Fruit fly (Drosophila melanogaster) whole organism, prepupa: Measurements from ENCODE around the gene CG31109.

Source experiments
- CG10669 ChIP-seq: fragments of 200-800 bp; sonication (Bioruptor generic); optimal IDR thresholded peaks from 3 replicates; lab custom pipeline; 2018; ENCODE audit warnings: missing biosample characterization, mild to moderate bottlenecking, missing genetic modification characterization, moderate library complexity
- CG11294 ChIP-seq: fragments of 200-800 bp; sonication (Bioruptor generic); IDR thresholded peaks from 2 replicates; pipeline ENCODE4 v1.3.6; 2022; ENCODE audit warnings: missing biosample characterization, missing genetic modification characterization
- CG15336 ChIP-seq: fragments of 200-800 bp; sonication (Bioruptor generic); IDR thresholded peaks from 2 replicates; pipeline ENCODE4 v1.3.6; 2022; ENCODE audit warnings: missing biosample characterization, missing genetic modification characterization
- CG16779 ChIP-seq: fragments of 200-800 bp; sonication (Bioruptor generic); optimal IDR thresholded peaks from 3 replicates; lab custom pipeline; 2017; ENCODE audit warnings: missing biosample characterization, mild to moderate bottlenecking, missing genetic modification characterization
- CG3032 ChIP-seq: fragments of 200-800 bp; optimal IDR thresholded peaks from 2 replicates; lab custom pipeline; 2019; ENCODE audit warnings: missing biosample characterization, mild to moderate bottlenecking, missing genetic modification characterization, moderate library complexity
- CG34406 ChIP-seq: fragments of 200-800 bp; sonication (Bioruptor generic); optimal IDR thresholded peaks from 3 replicates; lab custom pipeline; 2016; ENCODE audit warnings: missing biosample characterization, missing genetic modification characterization
- CG3919 ChIP-seq: fragments of 200-800 bp; sonication (Bioruptor generic); optimal IDR thresholded peaks from 3 replicates; lab custom pipeline; 2016; ENCODE audit warnings: missing biosample characterization, missing genetic modification characterization
- CG6792 ChIP-seq: fragments of 200-800 bp; sonication (Bioruptor generic); optimal IDR thresholded peaks from 3 replicates; lab custom pipeline; 2016; ENCODE audit warnings: missing biosample characterization, missing genetic modification characterization
- CG6854 ChIP-seq: fragments of 200-800 bp; sonication (Bioruptor generic); optimal IDR thresholded peaks from 2 replicates; lab custom pipeline; 2017; ENCODE audit warnings: missing biosample characterization, mild to moderate bottlenecking, missing genetic modification characterization
- CG7368 ChIP-seq: fragments of 200-800 bp; sonication (Bioruptor generic); optimal IDR thresholded peaks from 3 replicates; lab custom pipeline; 2016; ENCODE audit warnings: missing biosample characterization, missing genetic modification characterization
- CG8119 ChIP-seq: fragments of 200-800 bp; sonication (Bioruptor generic); IDR thresholded peaks from 3 replicates; pipeline ENCODE4 v1.3.6; 2022; ENCODE audit warnings: missing biosample characterization, missing genetic modification characterization
- CG8319 ChIP-seq: fragments of 200-800 bp; sonication (Bioruptor generic); optimal IDR thresholded peaks from 3 replicates; lab custom pipeline; 2016; ENCODE audit warnings: missing biosample characterization, missing genetic modification characterization
- Eip75B ChIP-seq: fragments of 200-800 bp; sonication (Bioruptor generic); optimal IDR thresholded peaks from 3 replicates; lab custom pipeline; 2016; ENCODE audit warnings: missing biosample characterization, missing genetic modification characterization
- Eip78C ChIP-seq: fragments of 200-800 bp; sonication (Bioruptor generic); peaks from one replicate; lab custom pipeline; 2016; ENCODE audit warnings: missing biosample characterization, missing genetic modification characterization
- Eip93F ChIP-seq: fragments of 200-800 bp; sonication (Bioruptor generic); optimal IDR thresholded peaks from 2 replicates; lab custom pipeline; 2016; ENCODE audit warnings: missing biosample characterization, mild to moderate bottlenecking, missing genetic modification characterization
- Hr39 ChIP-seq: fragments of 200-800 bp; sonication (Bioruptor generic); optimal IDR thresholded peaks from 2 replicates; lab custom pipeline; 2016; ENCODE audit warnings: missing biosample characterization, missing genetic modification characterization
- Lpt ChIP-seq: fragments of 200-800 bp; sonication (Bioruptor generic); optimal IDR thresholded peaks from 3 replicates; lab custom pipeline; 2016; ENCODE audit warnings: missing biosample characterization, missing genetic modification characterization
- Sox14 ChIP-seq: fragments of 200-800 bp; sonication (Bioruptor generic); optimal IDR thresholded peaks from 3 replicates; lab custom pipeline; 2016; ENCODE audit warnings: missing biosample characterization, missing genetic modification characterization
- achi ChIP-seq: fragments of 200-800 bp; sonication (Bioruptor generic); optimal IDR thresholded peaks from 3 replicates; lab custom pipeline; 2016; ENCODE audit warnings: missing biosample characterization, missing genetic modification characterization
- dac ChIP-seq: fragments of 200-800 bp; sonication (Bioruptor generic); optimal IDR thresholded peaks from 2 replicates; lab custom pipeline; 2017; ENCODE audit warnings: missing biosample characterization, mild to moderate bottlenecking, missing genetic modification characterization
- dsx ChIP-seq: fragments of 200-800 bp; optimal IDR thresholded peaks from 3 replicates; lab custom pipeline; 2019; ENCODE audit warnings: missing biosample characterization, mild to moderate bottlenecking, missing genetic modification characterization, moderate library complexity; ENCODE audit not compliant: poor library complexity, severe bottlenecking
- eg ChIP-seq: fragments of 200-800 bp; sonication (Bioruptor generic); IDR thresholded peaks from 3 replicates; pipeline ENCODE4 v1.3.6; 2022; ENCODE audit warnings: missing biosample characterization, missing genetic modification characterization
- esn ChIP-seq: fragments of 200-800 bp; sonication (Bioruptor generic); optimal IDR thresholded peaks from 2 replicates; lab custom pipeline; 2016; ENCODE audit warnings: missing biosample characterization, mild to moderate bottlenecking, missing genetic modification characterization, moderate library complexity
- fd59A ChIP-seq: fragments of 200-800 bp; sonication (Bioruptor generic); optimal IDR thresholded peaks from 2 replicates; lab custom pipeline; 2017; ENCODE audit warnings: missing biosample characterization, mild to moderate bottlenecking, missing genetic modification characterization, missing genetic modification reagents
- fkh ChIP-seq: fragments of 200-800 bp; sonication (Bioruptor generic); optimal IDR thresholded peaks from 3 replicates; lab custom pipeline; 2017; ENCODE audit warnings: missing biosample characterization, mild to moderate bottlenecking, missing genetic modification characterization, moderate library complexity
- lz ChIP-seq: fragments of 200-800 bp; sonication (Bioruptor generic); optimal IDR thresholded peaks from 3 replicates; lab custom pipeline; 2016; ENCODE audit warnings: missing biosample characterization, missing genetic modification characterization
- net ChIP-seq: fragments of 200-800 bp; sonication (Bioruptor generic); optimal IDR thresholded peaks from 3 replicates; lab custom pipeline; 2016; ENCODE audit warnings: missing biosample characterization, missing genetic modification characterization
- pdm3 ChIP-seq: fragments of 200-800 bp; sonication (Bioruptor generic); optimal IDR thresholded peaks from 3 replicates; lab custom pipeline; 2016; ENCODE audit warnings: missing biosample characterization, missing genetic modification characterization
- spab ChIP-seq: fragments of 200-800 bp; sonication (Bioruptor generic); optimal IDR thresholded peaks from 2 replicates; lab custom pipeline; 2017; ENCODE audit warnings: missing biosample characterization, mild to moderate bottlenecking, missing genetic modification characterization, missing genetic modification reagents
- vri ChIP-seq: fragments of 200-800 bp; sonication (Bioruptor generic); optimal IDR thresholded peaks from 3 replicates; lab custom pipeline; 2016; ENCODE audit warnings: missing biosample characterization, mild to moderate bottlenecking, missing genetic modification characterization

Gene CG31109

DNA sequence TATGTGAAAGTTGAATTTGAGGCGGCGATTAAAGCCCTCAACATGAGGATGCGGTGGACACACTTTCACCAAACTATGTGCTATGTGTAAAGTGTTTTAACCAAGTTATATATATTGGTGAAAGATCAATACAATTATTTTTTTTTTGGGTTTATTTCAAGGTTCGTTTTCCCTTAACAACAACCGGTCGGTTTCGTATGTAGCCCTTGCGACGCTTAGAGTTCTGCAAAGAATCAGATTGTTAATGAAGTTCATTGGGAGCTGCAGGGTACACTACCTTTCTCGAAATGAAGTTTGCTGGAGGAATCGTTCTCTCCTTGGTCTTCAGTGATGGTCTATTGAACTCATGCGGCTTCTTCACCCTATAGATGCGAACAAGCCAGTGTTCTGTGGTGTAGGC is 12.4 kb upstream of the CG31109 start:
- TF ChIP-seq CG8119 (GFP tag; lab: Robert Waterston, UW) (no peak), Hr39 (no peak), vri (GFP tag; lab: Kevin White, UChicago) (no peak), Eip78C (GFP tag; lab: Kevin White, UChicago) (no peak), CG6854 (no peak), pdm3 (no peak), Eip75B (GFP tag; lab: Kevin White, UChicago) (no peak), Sox14 (no peak), fd59A (no peak), lz (GFP tag; lab: Kevin White, UChicago) (no peak), net (GFP tag; lab: Kevin White, UChicago) (no peak), Lpt (GFP tag; lab: Kevin White, UChicago) (no peak), dac (GFP tag; lab: Kevin White, UChicago) (no peak), CG3919 (no peak), CG15336 (GFP tag; lab: Robert Waterston, UW) (no peak), eg (GFP tag; lab: Robert Waterston, UW) (no peak), CG8319 (GFP tag; lab: Kevin White, UChicago) (no peak)

DNA sequence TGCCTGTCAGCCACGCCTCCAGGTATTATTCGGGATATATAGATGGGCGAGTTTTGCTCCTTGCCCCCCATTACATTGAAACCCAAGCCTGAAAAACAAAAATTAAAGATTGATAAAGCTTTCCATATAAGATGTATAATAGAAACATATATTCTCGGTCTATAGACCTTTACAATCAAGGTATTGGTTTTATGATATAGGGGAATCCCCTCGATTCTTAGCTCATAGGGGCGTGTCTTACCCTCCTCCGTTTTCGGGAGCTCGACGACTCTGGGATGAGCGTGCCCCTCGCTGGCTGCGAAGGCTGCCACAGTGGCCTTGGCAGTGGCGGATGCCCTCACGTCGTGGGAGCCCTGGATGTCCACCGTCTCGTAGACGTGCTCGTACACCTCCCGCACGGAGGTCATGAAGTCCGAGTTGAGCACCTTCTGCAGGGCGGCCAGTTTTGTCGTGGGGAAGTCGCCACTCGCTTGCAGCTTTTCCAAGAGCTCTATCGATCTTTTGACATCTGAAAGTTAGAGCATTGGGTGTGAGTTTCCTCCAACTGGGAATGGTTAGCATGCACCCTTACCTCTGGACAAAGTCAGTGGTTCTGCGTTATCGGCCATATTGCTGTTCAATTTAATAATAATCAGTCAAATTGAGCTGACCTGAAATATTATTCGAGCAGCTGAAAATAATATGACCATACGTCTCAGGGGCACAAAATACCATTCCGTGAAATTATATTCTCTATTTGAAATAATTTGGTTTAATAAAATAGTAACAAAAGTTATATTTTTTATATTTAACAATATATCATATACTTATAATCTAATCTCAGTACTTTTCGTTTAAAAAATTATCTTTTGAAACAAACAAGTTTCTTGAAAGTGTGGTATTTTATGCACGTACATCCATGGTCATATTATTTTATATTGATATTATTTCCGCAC is 10.7 kb upstream of the CG31109 start, which contains the start of the genes veli and PQBP1:
Gene veli, minus strand, starts transcription at position 685 of the 935 bp plus-strand sequence.
Gene PQBP1, plus strand, starts transcription at position 885 of the 935 bp plus-strand sequence.
- TF ChIP-seq CG3032 (tag; lab: Kevin White, UChicago) (no peak), fkh (GFP tag; lab: Kevin White, UChicago) (peak; percentile 45)

DNA sequence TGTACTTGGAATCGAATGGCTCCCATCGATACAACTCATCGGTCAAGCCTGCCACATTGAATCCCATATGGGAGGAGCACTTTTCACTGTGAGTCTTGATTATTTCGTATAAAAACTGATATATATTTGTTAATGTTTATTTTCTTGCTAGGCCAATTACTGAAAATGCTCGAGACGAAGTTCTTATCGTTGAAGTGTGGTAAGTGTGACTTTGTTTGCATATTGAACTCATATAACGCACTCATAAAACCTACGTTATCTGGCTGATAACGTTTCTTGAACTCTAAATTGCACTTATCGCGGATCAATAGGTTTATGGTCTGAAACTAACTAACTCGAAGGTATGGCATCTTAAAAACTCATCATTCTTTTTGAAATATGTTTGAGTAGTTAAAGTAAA is 6.0 kb upstream of the CG31109 start:
- TF ChIP-seq CG34406 (no peak), spab (no peak)

DNA sequence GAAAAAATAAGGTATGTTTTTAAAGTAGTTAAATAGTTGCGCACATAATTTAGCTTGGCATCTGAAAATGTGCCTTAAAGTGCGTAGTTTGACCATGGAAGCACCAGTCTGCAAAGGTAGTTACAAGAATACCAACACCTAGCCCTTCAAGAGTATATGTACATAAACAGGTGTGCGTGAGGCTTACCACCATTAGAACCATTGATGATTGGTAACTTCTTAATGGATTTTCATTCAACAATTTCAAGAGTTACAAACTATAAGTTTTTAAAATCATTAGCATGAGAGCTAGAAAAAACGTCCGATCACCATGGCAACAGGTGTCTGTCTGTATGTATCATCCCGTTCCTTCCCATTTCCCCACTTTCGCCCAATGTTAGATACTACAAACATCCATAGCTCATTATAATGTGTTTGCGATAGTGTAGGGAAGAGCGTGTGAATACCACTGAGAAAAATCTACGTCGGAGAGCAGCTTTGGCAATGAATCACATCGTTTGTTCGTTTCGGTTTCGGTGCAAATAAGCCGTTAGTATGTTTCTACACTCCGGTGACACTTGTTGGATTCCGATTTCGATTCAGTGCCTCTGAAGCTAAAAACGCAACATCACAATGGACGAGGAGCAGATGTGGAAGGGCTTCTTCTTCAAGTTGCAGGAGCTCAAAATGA is 2.2 kb upstream of the CG31109 start:
- TF ChIP-seq achi (GFP tag; lab: Kevin White, UChicago), result no peak
- no peak for TF ChIP-seq Eip93F (GFP tag; lab: Kevin White, UChicago)
- no peak for TF ChIP-seq esn (GFP tag; lab: Kevin White, UChicago)
- no peak for TF ChIP-seq lz (GFP tag; lab: Kevin White, UChicago)
- no peak for TF ChIP-seq CG3919
- TF ChIP-seq CG11294 (GFP tag; lab: Robert Waterston, UW), result no peak
- no peak for TF ChIP-seq CG10669 (GFP tag; lab: Kevin White, UChicago)
- no peak for TF ChIP-seq CG34406
- no peak for TF ChIP-seq Lpt (GFP tag; lab: Kevin White, UChicago)
- no peak for TF ChIP-seq dsx (GFP tag; lab: Kevin White, UChicago)
- no peak for TF ChIP-seq CG8319 (GFP tag; lab: Kevin White, UChicago)
- TF ChIP-seq Sox14, result no peak
- TF ChIP-seq CG15336 (GFP tag; lab: Robert Waterston, UW), result no peak
- TF ChIP-seq, all 60 proteins: peak for 0

DNA sequence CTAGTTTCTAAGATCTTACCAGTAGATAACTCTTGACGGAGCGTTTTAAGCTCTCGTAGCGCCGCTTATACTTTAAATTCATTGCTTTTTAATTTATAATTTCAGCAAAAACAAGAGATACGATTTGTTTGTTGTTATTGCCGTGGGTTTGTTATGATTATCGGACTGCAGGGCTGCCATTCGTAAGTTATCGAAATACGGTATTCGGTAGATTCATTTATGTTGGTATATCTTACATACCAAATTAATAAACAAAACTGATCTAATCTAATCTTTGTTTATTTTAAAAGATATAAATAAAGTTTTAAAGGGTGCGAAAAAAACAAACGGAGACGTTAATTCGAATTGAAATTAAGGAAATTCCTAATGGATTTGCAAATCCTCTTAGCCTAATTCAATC is 1.6 kb upstream of the CG31109 start, which contains the start of the genes CG31111 and stac:
Gene CG31111, minus strand, starts transcription at position 162 of the 400 bp plus-strand sequence.
Gene stac, plus strand, starts transcription at position 271 of the 400 bp plus-strand sequence.
- TF ChIP-seq fkh (GFP tag; lab: Kevin White, UChicago) (peak; percentile 82), Eip93F (GFP tag; lab: Kevin White, UChicago) (peak; percentile 18), CG7368 (GFP tag; lab: Kevin White, UChicago) (no peak), dac (GFP tag; lab: Kevin White, UChicago) (no peak), CG16779 (tag; lab: Kevin White, UChicago) (no peak), CG6792 (GFP tag; lab: Kevin White, UChicago) (no peak)
- TF ChIP-seq, all 60 proteins: peak for 2
